Fruit fly (Drosophila melanogaster) ovary, adult (tissue): ENCODE results near the gene CalpB.

Source experiments
- CG17801 ChIP-seq: fragments of 200-800 bp; optimal IDR thresholded peaks from 2 replicates; lab custom pipeline; 2019; ENCODE audit warnings: missing biosample characterization, mild to moderate bottlenecking, missing genetic modification characterization, moderate library complexity; ENCODE audit not compliant: partially characterized antibody

The CalpB gene

DNA sequence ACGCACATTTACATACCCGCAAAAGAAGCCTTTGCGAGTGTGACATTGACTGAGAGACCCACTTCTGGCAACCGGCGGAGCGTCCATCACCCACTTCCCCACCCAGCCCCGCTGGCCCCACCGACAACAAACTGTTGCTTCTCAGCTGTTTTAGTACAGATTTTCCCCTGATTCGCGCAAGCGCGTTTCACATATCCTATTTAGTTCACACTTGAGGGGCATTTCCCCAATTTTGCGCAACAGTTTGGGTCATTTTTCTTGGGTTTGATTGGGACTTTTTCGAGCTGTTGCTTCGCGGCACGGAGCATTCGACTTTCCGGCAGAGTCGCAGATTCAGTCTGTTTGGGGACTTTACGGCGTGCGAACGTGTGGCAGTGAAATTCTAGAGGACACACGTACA is 38.6 kb downstream of the CalpB start:
- no peak for TF ChIP-seq CG17801 (GFP tag; lab: Kevin White, UChicago)
